Worm (Caenorhabditis elegans) whole organism, mixed stage, embryonic: ENCODE measurements around the gene srab-22.
"Not testable (repeated sequence)": the region's sequence is repeated elsewhere in the genome, so short reads cannot be mapped to it uniquely, and the experiment has no call there.

Experiments
- M03D4.4 ChIP-seq: sonication (generic microtip); optimal IDR thresholded peaks from 2 replicates; lab custom pipeline; 2017; ENCODE audit warnings: mild to moderate bottlenecking, missing genetic modification characterization, missing compliant biosample characterization
- blmp-1 ChIP-seq: fragments of 150-350 bp; optimal IDR thresholded peaks from 2 replicates; lab custom pipeline; 2014; ENCODE audit warnings: missing biosample characterization, missing genetic modification characterization
- ceh-39 ChIP-seq: fragments of 150-350 bp; optimal IDR thresholded peaks from 2 replicates; lab custom pipeline; 2014; ENCODE audit warnings: missing biosample characterization, missing genetic modification characterization
- ceh-43 ChIP-seq: fragments of 200-800 bp; sonication (Bioruptor generic); optimal IDR thresholded peaks from 2 replicates; lab custom pipeline; 2018; ENCODE audit warnings: mild to moderate bottlenecking, missing genetic modification characterization, moderate library complexity, missing compliant biosample characterization
- ceh-83 ChIP-seq: fragments of 200-800 bp; sonication (Bioruptor generic); optimal IDR thresholded peaks from 2 replicates; lab custom pipeline; 2018; ENCODE audit warnings: mild to moderate bottlenecking, missing genetic modification characterization, missing compliant biosample characterization
- cnd-1 ChIP-seq: fragments of 200-800 bp; sonication (Bioruptor generic); optimal IDR thresholded peaks from 2 replicates; lab custom pipeline; 2018; ENCODE audit warnings: mild to moderate bottlenecking, missing genetic modification characterization, missing compliant biosample characterization
- drap-1 ChIP-seq: fragments of 200-800 bp; sonication (Bioruptor generic); optimal IDR thresholded peaks from 3 replicates; lab custom pipeline; 2018; ENCODE audit warnings: mild to moderate bottlenecking, missing genetic modification characterization, missing compliant biosample characterization
- elt-1 ChIP-seq: sonication (generic microtip); optimal IDR thresholded peaks from 2 replicates; lab custom pipeline; 2017; ENCODE audit warnings: missing genetic modification characterization, mild to moderate bottlenecking, missing compliant biosample characterization, antibody characterized with exemption, moderate library complexity, borderline replicate concordance; ENCODE audit not compliant: insufficient read depth
- elt-3 ChIP-seq: fragments of 150-350 bp; optimal IDR thresholded peaks from 2 replicates; lab custom pipeline; 2014; ENCODE audit warnings: missing biosample characterization, missing genetic modification characterization
- ham-2 ChIP-seq: fragments of 200-800 bp; sonication (Bioruptor generic); optimal IDR thresholded peaks from 2 replicates; lab custom pipeline; 2018; ENCODE audit warnings: mild to moderate bottlenecking, missing genetic modification characterization, missing compliant biosample characterization
- lin-13 ChIP-seq: fragments of 150-350 bp; optimal IDR thresholded peaks from 2 replicates; lab custom pipeline; 2014; ENCODE audit warnings: missing biosample characterization, missing genetic modification characterization
- lin-32 ChIP-seq: fragments of 200-800 bp; sonication (Bioruptor generic); optimal IDR thresholded peaks from 2 replicates; lab custom pipeline; 2018; ENCODE audit warnings: mild to moderate bottlenecking, missing genetic modification characterization, missing compliant biosample characterization
- mab-5 ChIP-seq: fragments of 150-350 bp; optimal IDR thresholded peaks from 2 replicates; lab custom pipeline; 2014; ENCODE audit warnings: missing biosample characterization, missing genetic modification characterization
- mep-1 ChIP-seq: fragments of 150-350 bp; optimal IDR thresholded peaks from 2 replicates; lab custom pipeline; 2017; ENCODE audit warnings: missing biosample characterization, missing genetic modification reagents, missing genetic modification characterization, inconsistent platforms
- mls-2 ChIP-seq: sonication (generic microtip); optimal IDR thresholded peaks from 2 replicates; lab custom pipeline; 2016; ENCODE audit warnings: mild to moderate bottlenecking, missing genetic modification characterization, moderate library complexity, missing compliant biosample characterization
- nhr-2 ChIP-seq: fragments of 150-350 bp; optimal IDR thresholded peaks from 2 replicates; lab custom pipeline; 2014; ENCODE audit warnings: missing biosample characterization, missing genetic modification characterization
- nhr-237 ChIP-seq: fragments of 150-350 bp; optimal IDR thresholded peaks from 2 replicates; lab custom pipeline; 2014; ENCODE audit warnings: missing biosample characterization, missing genetic modification characterization
- nhr-28 ChIP-seq: fragments of 150-350 bp; optimal IDR thresholded peaks from 2 replicates; lab custom pipeline; 2014; ENCODE audit warnings: missing biosample characterization, missing genetic modification characterization
- nhr-76 ChIP-seq: sonication (generic microtip); optimal IDR thresholded peaks from 2 replicates; lab custom pipeline; 2017; ENCODE audit warnings: missing biosample characterization, missing genetic modification characterization
- pha-4 ChIP-seq: fragments of 150-350 bp; optimal IDR thresholded peaks from 2 replicates; lab custom pipeline; 2018; ENCODE audit warnings: missing biosample characterization, missing genetic modification reagents, missing genetic modification characterization
- sem-2 ChIP-seq: fragments of 200-800 bp; sonication (Bioruptor generic); optimal IDR thresholded peaks from 2 replicates; lab custom pipeline; 2018; ENCODE audit warnings: mild to moderate bottlenecking, missing genetic modification characterization, missing compliant biosample characterization
- snpc-4 ChIP-seq: fragments of 150-350 bp; optimal IDR thresholded peaks from 2 replicates; lab custom pipeline; 2014; ENCODE audit warnings: missing biosample characterization, missing genetic modification characterization
- sptf-1 ChIP-seq: sonication (generic microtip); optimal IDR thresholded peaks from 2 replicates; lab custom pipeline; 2017; ENCODE audit warnings: mild to moderate bottlenecking, missing genetic modification characterization, moderate library complexity, missing compliant biosample characterization
- tbx-8 ChIP-seq: fragments of 200-800 bp; sonication (Bioruptor generic); optimal IDR thresholded peaks from 2 replicates; lab custom pipeline; 2018; ENCODE audit warnings: mild to moderate bottlenecking, missing genetic modification characterization, moderate library complexity, missing compliant biosample characterization
- unc-120 ChIP-seq: sonication (generic microtip); optimal IDR thresholded peaks from 2 replicates; lab custom pipeline; 2017; ENCODE audit warnings: missing genetic modification characterization, missing compliant biosample characterization; ENCODE audit not compliant: poor library complexity, severe bottlenecking
- unc-39 ChIP-seq: fragments of 150-350 bp; optimal IDR thresholded peaks from 2 replicates; lab custom pipeline; 2014; ENCODE audit warnings: missing biosample characterization, missing genetic modification characterization
- unc-62 ChIP-seq: fragments of 150-350 bp; optimal IDR thresholded peaks from 2 replicates; lab custom pipeline; 2014; ENCODE audit warnings: missing biosample characterization, missing genetic modification reagents, missing genetic modification characterization
- zip-8 ChIP-seq: fragments of 150-350 bp; optimal IDR thresholded peaks from 2 replicates; lab custom pipeline; 2014; ENCODE audit warnings: missing biosample characterization, missing genetic modification characterization
- ztf-11 ChIP-seq: fragments of 150-350 bp; optimal IDR thresholded peaks from 2 replicates; lab custom pipeline; 2014; ENCODE audit warnings: missing biosample characterization, missing genetic modification characterization

srab-22 gene

DNA sequence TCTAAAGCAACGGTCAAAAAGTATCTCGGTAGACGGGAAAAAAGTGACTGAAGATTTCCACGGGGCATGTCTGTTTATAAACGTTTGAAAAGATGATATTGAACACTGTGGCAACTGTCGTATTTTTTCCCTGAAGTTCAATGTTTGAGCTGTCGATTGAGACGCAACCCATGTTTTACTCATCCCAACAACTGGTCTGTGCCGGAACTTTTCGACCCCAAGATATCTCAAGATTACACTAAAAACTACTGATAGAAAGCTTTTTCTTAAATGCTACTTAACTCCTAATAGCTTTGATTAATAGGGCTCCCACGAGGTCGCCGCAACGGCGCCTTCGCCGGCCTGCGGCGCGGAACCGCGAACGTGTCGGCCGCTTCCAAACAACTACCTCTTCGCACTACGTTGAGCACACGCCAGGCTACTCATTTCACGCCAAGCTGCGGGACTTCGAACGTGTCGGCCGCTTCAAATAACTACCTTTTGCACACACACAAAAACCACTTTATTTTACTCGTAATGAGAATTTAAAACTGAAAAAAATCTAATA lies 31.4 kb upstream of the srab-22 start, which contains the start of gene T20D4.15:
TSS of gene T20D4.15 (minus strand) at position 51 of the 547 bp plus-strand sequence.
- TF ChIP-seq unc-39 (tag; lab: Kevin White, UChicago) (no peak), lin-13 (tag; lab: Kevin White, UChicago) (no peak)

DNA sequence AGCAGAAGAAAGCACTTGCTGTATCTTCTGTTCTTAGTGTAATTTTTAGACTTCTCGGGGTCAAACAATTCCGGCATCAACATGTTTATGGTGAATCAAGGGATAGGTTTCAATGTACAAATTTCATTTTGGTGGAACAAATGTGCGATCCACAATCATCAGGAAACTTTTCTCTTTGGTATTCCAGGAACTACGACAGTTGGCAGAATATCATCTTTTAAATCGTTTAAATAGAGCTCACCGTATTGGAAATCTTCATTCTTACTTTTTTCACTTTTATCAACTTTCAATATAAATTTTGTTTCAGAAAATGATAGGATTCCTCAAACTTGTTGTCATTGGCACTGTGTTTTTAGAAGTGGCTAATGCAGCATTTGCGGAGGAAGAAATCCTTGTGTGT lies 29.4 kb upstream of the srab-22 start, which contains the start of gene T20D4.12:
TSS of gene T20D4.12 (plus strand) at position 301 of the 400 bp plus-strand sequence.
- TF ChIP-seq snpc-4 (tag; lab: Kevin White, UChicago); unc-120 (tag; lab: Kevin White, UChicago); nhr-76: not testable (repeated sequence)

DNA sequence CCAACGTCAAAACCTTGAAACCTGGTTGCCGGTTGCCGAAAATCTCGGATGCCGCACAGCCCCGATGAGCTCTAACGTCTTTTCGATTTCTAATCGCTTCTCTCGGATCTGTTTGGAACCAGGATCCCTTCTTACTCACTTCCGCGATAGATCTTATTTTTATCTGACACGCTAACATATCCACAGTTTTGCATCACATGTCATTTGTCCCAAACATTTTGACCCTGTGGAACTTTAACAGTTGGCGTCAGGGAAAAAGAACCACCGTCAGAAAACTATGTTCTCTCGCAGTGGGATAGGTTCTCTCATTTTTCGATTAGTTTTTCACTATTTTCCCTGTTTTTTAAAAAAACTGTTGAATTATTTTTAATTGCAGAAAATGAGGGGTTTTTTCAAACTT lies 27.9 kb upstream of the srab-22 start, which contains the start of gene T20D4.11:
TSS of gene T20D4.11 (plus strand) at position 377 of the 400 bp plus-strand sequence.
- no peak for TF ChIP-seq blmp-1 (tag; lab: Kevin White, UChicago)
- no peak for TF ChIP-seq lin-13 (tag; lab: Kevin White, UChicago)
- TF ChIP-seq elt-1 (tag; lab: Kevin White, UChicago), result no peak
- no peak for TF ChIP-seq elt-3 (tag; lab: Kevin White, UChicago)
- TF ChIP-seq ztf-11, result no peak
- no peak for TF ChIP-seq zip-8 (tag; lab: Kevin White, UChicago)
- TF ChIP-seq unc-120 (tag; lab: Kevin White, UChicago), result no peak
- no peak for TF ChIP-seq tbx-8 (GFP tag; lab: Kevin White, UChicago)
- TF ChIP-seq cnd-1 (tag; lab: Kevin White, UChicago), result no peak

DNA sequence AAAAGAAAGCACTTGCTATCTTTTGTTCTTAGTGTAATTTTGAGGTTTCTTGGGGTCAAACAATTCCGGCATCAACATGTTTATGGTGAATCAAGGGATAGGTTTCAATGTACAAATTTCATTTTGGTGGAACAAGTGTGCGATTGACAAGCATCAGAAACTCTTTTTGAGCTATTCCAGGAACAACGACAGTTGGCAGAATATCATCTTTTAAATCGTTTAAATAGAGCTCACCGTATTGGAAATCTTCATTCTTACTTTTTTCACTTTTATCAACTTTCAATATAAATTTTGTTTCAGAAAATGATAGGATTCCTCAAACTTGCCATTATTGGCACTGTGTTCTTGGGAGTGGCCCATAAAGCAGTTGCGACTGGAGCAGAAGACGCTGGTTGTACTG lies 26.2 kb upstream of the srab-22 start, which contains the start of gene T20D4.10:
TSS of gene T20D4.10 (plus strand) at position 301 of the 400 bp plus-strand sequence.
- not testable (repeated sequence) for TF ChIP-seq ceh-43 (GFP tag; lab: Kevin White, UChicago); nhr-2 (tag; lab: Kevin White, UChicago); ham-2

DNA sequence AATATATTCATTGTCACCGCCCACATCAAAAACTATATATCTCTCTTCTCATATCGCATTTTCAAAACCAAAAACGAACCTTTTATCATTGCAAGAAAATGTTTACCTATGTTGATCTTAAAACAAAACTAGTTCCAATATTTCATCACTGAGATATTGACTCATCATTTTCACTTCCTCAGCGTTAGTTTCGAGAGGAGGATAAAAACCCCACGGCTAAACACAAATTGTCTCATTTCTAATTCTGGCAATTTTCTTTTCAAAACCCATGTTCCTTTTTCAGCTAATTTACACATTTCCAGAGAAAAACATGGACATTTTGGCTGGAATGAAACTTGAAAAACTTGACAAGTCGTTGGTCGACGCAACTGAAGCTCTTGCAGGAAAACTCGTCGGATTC lies 17.6 kb upstream of the srab-22 start, which contains the start of gene T20D4.7:
TSS of gene T20D4.7 (plus strand) at position 301 of the 400 bp plus-strand sequence.
- TF ChIP-seq mab-5 (tag; lab: Kevin White, UChicago) (no peak), nhr-2 (tag; lab: Kevin White, UChicago) (no peak), elt-1 (tag; lab: Kevin White, UChicago) (no peak), ceh-39 (tag; lab: Kevin White, UChicago) (no peak), unc-39 (tag; lab: Kevin White, UChicago) (no peak)

ce11 chrV:3409498-3409897 lies 16.7 kb upstream of the srab-22 start:
- no peak for TF ChIP-seq zip-8 (tag; lab: Kevin White, UChicago)
- no peak for TF ChIP-seq mls-2 (tag; lab: Kevin White, UChicago)
- no peak for TF ChIP-seq ceh-83 (GFP tag; lab: Kevin White, UChicago)
- no peak for TF ChIP-seq snpc-4 (tag; lab: Kevin White, UChicago)
- no peak for TF ChIP-seq tbx-8 (GFP tag; lab: Kevin White, UChicago)
- no peak for TF ChIP-seq pha-4 (tag; lab: Kevin White, UChicago)
- TF ChIP-seq nhr-2 (tag; lab: Kevin White, UChicago), result no peak
- no peak for TF ChIP-seq sem-2 (GFP tag; lab: Kevin White, UChicago)
- TF ChIP-seq lin-13 (tag; lab: Kevin White, UChicago), result no peak
- TF ChIP-seq unc-62 (GFP tag; lab: Kevin White, UChicago), result no peak
- no peak for TF ChIP-seq mab-5 (tag; lab: Kevin White, UChicago)
- TF ChIP-seq M03D4.4, result no peak

DNA sequence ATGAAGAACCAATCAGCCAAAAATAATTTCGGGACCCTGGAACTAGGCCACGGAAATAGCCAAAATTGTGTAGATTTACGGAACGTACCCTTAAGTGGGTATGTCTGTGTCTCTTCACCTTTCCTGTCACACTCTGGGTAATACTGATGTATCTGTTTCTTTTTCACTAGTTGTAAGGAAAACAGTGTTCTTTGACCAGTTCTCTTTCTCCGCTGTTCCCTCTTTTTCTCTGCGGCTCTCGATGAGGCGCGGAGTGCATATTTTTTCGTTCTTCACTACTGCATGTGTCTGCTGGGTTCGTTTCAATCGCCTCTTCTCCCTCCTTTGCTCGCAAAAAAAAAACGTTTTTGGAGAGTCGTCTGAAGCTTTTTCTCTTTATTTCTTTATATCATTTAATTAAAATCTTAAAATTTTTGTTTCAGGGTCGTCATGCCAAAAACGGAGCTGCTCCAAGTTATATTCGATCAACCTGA lies 16.0 kb upstream of the srab-22 start, which contains the start of gene arrd-22:
TSS of gene arrd-22 (plus strand) at position 423 of the 473 bp plus-strand sequence.
- TF ChIP-seq ham-2 (no peak), mab-5 (tag; lab: Kevin White, UChicago) (no peak), mep-1 (tag; lab: Kevin White, UChicago) (no peak), drap-1 (GFP tag; lab: Kevin White, UChicago) (no peak), tbx-8 (GFP tag; lab: Kevin White, UChicago) (no peak), unc-120 (tag; lab: Kevin White, UChicago) (no peak), elt-1 (tag; lab: Kevin White, UChicago) (no peak), nhr-237 (tag; lab: Kevin White, UChicago) (no peak), pha-4 (tag; lab: Kevin White, UChicago) (no peak), nhr-28 (tag; lab: Kevin White, UChicago) (no peak), blmp-1 (tag; lab: Kevin White, UChicago) (no peak), lin-32 (GFP tag; lab: Kevin White, UChicago) (no peak), sptf-1 (tag; lab: Kevin White, UChicago) (no peak), lin-13 (tag; lab: Kevin White, UChicago) (no peak)
